Fruit fly (Drosophila melanogaster) whole organism, prepupa: Measurements from ENCODE around the gene CG14131.

ENCODE experiments used
- Eip78C ChIP-seq: fragments of 200-800 bp; sonication (Bioruptor generic); peaks from one replicate; lab custom pipeline; 2016; ENCODE audit warnings: missing biosample characterization, missing genetic modification characterization
- Sox14 ChIP-seq: fragments of 200-800 bp; sonication (Bioruptor generic); optimal IDR thresholded peaks from 3 replicates; lab custom pipeline; 2016; ENCODE audit warnings: missing biosample characterization, missing genetic modification characterization
- Sox15 ChIP-seq: fragments of 200-800 bp; sonication (Bioruptor generic); optimal IDR thresholded peaks from 3 replicates; lab custom pipeline; 2016; ENCODE audit warnings: missing biosample characterization, missing genetic modification characterization
- dsx ChIP-seq: fragments of 200-800 bp; optimal IDR thresholded peaks from 3 replicates; lab custom pipeline; 2019; ENCODE audit warnings: missing biosample characterization, mild to moderate bottlenecking, missing genetic modification characterization, moderate library complexity; ENCODE audit not compliant: poor library complexity, severe bottlenecking
- esn ChIP-seq: fragments of 200-800 bp; sonication (Bioruptor generic); optimal IDR thresholded peaks from 2 replicates; lab custom pipeline; 2016; ENCODE audit warnings: missing biosample characterization, mild to moderate bottlenecking, missing genetic modification characterization, moderate library complexity
- fd59A ChIP-seq: fragments of 200-800 bp; sonication (Bioruptor generic); optimal IDR thresholded peaks from 2 replicates; lab custom pipeline; 2017; ENCODE audit warnings: missing biosample characterization, mild to moderate bottlenecking, missing genetic modification characterization, missing genetic modification reagents
- fkh ChIP-seq: fragments of 200-800 bp; sonication (Bioruptor generic); optimal IDR thresholded peaks from 3 replicates; lab custom pipeline; 2017; ENCODE audit warnings: missing biosample characterization, mild to moderate bottlenecking, missing genetic modification characterization, moderate library complexity

The CG14131 gene

dm6 chr3L:11825560-11826153 is 48.8 kb downstream of the CG14131 start, which contains the start of gene CG32095:
Gene CG32095, minus strand, starts transcription at chr3L:11825732.
- TF ChIP-seq esn (GFP tag; lab: Kevin White, UChicago) (peak; percentile 7), Eip78C (peak; percentile 61), Sox15 (GFP tag; lab: Kevin White, UChicago) (no peak), Sox14 (GFP tag; lab: Kevin White, UChicago) (no peak), fd59A (GFP tag; lab: Kevin White, UChicago) (no peak)

dm6 chr3L:11828730-11829129 is 51.9 kb downstream of the CG14131 start, which contains the start of gene CG7264:
Gene CG7264, plus strand, starts transcription at chr3L:11829030.
- TF ChIP-seq dsx (GFP tag; lab: Kevin White, UChicago) (no peak), fkh (GFP tag; lab: Kevin White, UChicago) (peak; percentile 53)
